Worm (Caenorhabditis elegans): ENCODE data around the gene trr-1.

DNA sequence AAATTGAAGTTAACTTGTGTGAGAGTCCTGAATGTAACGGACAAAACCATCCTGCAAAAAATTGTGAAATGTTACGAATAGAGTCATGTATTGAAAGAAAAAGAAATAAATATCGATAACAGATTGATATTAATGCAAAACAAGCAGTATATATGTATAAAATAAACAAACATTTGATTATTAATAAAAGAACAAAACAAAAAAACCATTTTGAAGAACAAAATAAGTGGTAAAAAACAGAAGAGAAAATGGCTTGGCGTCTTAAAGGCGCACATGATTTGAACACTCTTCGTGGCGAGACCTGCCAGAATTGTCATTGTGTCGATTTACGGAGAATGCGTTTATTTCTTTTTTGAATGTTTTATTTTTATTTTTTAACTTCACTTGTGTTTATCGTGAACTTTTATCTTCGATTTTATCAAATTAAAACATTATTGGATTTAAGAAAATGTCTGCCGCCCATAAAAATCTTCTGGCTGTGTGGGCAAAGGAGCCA is 23.0 kb downstream of the trr-1 start, which contains the start of the genes rad-23 and rpn-12:
- TF ChIP-seq lin-13 (GFP tag; optimal IDR thresholded peaks at IDR 0.05) (peak; percentile 32), F37D6.2 (tag; optimal IDR thresholded peaks at IDR 0.05) (no peak), nhr-237 (tag; optimal IDR thresholded peaks at IDR 0.05) (no peak), ama-1 (optimal IDR thresholded peaks at IDR 0.05) (no peak), hmg-1.1 (GFP tag; IDR thresholded peaks at IDR 0.05) (no peak), ceh-82 (tag; optimal IDR thresholded peaks at IDR 0.05) (no peak), daf-19 (GFP tag; conservative IDR thresholded peaks at IDR 0.05) (no peak), R02D3.7 (tag; optimal IDR thresholded peaks at IDR 0.05) (peak; percentile 81), skn-1 (tag; optimal IDR thresholded peaks at IDR 0.05) (no peak), nhr-28 (tag; optimal IDR thresholded peaks at IDR 0.05) (peak; percentile 34), unc-39 (tag; optimal IDR thresholded peaks at IDR 0.05) (no peak), lin-38 (GFP tag; IDR thresholded peaks at IDR 0.05) (no peak)

All from whole organism, L4 larva.